Worm (Caenorhabditis elegans) whole organism, L3 larva: ENCODE results near the gene R07E5.17.
"Not testable (repeated sequence)": the region's sequence is repeated elsewhere in the genome, so short reads cannot be mapped to it uniquely, and the experiment has no call there.

Source experiments
- R02D3.7 ChIP-seq: fragments of 150-350 bp; optimal IDR thresholded peaks from 2 replicates; lab custom pipeline; 2014; ENCODE audit warnings: missing biosample characterization, missing genetic modification characterization
- ama-1 ChIP-seq: fragments of 150-350 bp; optimal IDR thresholded peaks from 2 replicates; lab custom pipeline; 2018
- ceh-16 ChIP-seq: sonication (generic microtip); optimal IDR thresholded peaks from 2 replicates; lab custom pipeline; 2017; ENCODE audit warnings: missing biosample characterization, missing genetic modification characterization
- elt-3 ChIP-seq, 3 experiments: fragments of 150-350 bp in 1 of 3; sonication (generic microtip) in 2 of 3; optimal IDR thresholded peaks; 2 replicates in 2 of 3; 4 replicates in 1 of 3; lab custom pipeline; 2014 to 2017; ENCODE audit warnings: missing biosample characterization in 3 of 3, missing genetic modification characterization in 3 of 3
- jun-1 ChIP-seq: fragments of 150-350 bp; optimal IDR thresholded peaks from 2 replicates; lab custom pipeline; 2014; ENCODE audit warnings: missing biosample characterization, missing genetic modification reagents, missing genetic modification characterization
- mml-1 ChIP-seq: fragments of 150-350 bp; sonication (generic microtip); optimal IDR thresholded peaks from 3 replicates; lab custom pipeline; 2014; ENCODE audit warnings: missing biosample characterization, missing genetic modification characterization
- nhr-11 ChIP-seq: fragments of 150-350 bp; optimal IDR thresholded peaks from 2 replicates; lab custom pipeline; 2014; ENCODE audit warnings: missing biosample characterization, missing genetic modification characterization
- nhr-25 ChIP-seq: sonication (generic microtip); optimal IDR thresholded peaks from 2 replicates; lab custom pipeline; 2017; ENCODE audit warnings: missing biosample characterization, missing genetic modification characterization
- nhr-77 ChIP-seq: fragments of 150-350 bp; optimal IDR thresholded peaks from 2 replicates; lab custom pipeline; 2014; ENCODE audit warnings: missing biosample characterization, missing genetic modification characterization
- pha-4 ChIP-seq: fragments of 150-350 bp; optimal IDR thresholded peaks from 2 replicates; lab custom pipeline; 2014; ENCODE audit warnings: missing biosample characterization, missing genetic modification reagents, missing genetic modification characterization
- zag-1 ChIP-seq: fragments of 150-350 bp; optimal IDR thresholded peaks from 2 replicates; lab custom pipeline; 2014; ENCODE audit warnings: missing biosample characterization, missing genetic modification characterization

ce11 chrIII:4414041-4414440, 9.8 kb upstream of the R07E5.17 start:
- TF ChIP-seq R02D3.7 (tag; lab: Kevin White, UChicago); mml-1 (tag; lab: Kevin White, UChicago); ama-1; ceh-16 (tag; lab: Kevin White, UChicago); jun-1 (tag; lab: Kevin White, UChicago); nhr-11 (tag; lab: Kevin White, UChicago); elt-3 (tag; optimal IDR thresholded peaks at IDR 0.05; lab: Kevin White, UChicago); nhr-77; zag-1 (tag; lab: Kevin White, UChicago): not testable (repeated sequence)
- TF ChIP-seq pha-4 (tag; lab: Kevin White, UChicago) (peak; percentile 14), nhr-25 (tag; lab: Kevin White, UChicago) (peak; percentile 22)
